Comparison of ENCODE assay signal across 2 fruit fly cellular contexts in genomic region chr4:706847-707246, dm6.
TF ChIP-seq lines count a peak whose summit lies in the region.

No protein-coding gene starts in this region.

- no peak for TF ChIP-seq CTCF in whole organism, embryonic (GFP tag; optimal IDR thresholded peaks at IDR 0.05; lab: Kevin White, UChicago)

TF ChIP-seq in whole organism, embryonic, 481 proteins besides CTCF, POLR2A, EP300 and RAD21:
- TF ChIP-seq amos (GFP tag; IDR thresholded peaks at IDR 0.05; lab: Robert Waterston, UW; ENCODE audit: partially characterized antibody) (peak; percentile 5; the same call in 1 of the 2 replicates), CG14860 (GFP tag; IDR thresholded peaks at IDR 0.05; lab: Robert Waterston, UW; ENCODE audit: partially characterized antibody) (peak; percentile 57), vvl (GFP tag; IDR thresholded peaks at IDR 0.05; lab: Robert Waterston, UW) (no peak), CG6791 (GFP tag; IDR thresholded peaks at IDR 0.05; lab: Robert Waterston, UW; ENCODE audit: partially characterized antibody) (peak; percentile 73; the same call in 2 of the 3 replicates), ase (GFP tag; IDR thresholded peaks at IDR 0.05; lab: Robert Waterston, UW) (no peak), CG16813 (GFP tag; IDR thresholded peaks at IDR 0.05; lab: Robert Waterston, UW; ENCODE audit: partially characterized antibody) (peak; percentile 74), mld (GFP tag; IDR thresholded peaks at IDR 0.05; lab: Robert Waterston, UW; ENCODE audit: partially characterized antibody) (peak; percentile 52; the same call in 1 of the 3 replicates), HLH4C (GFP tag; IDR thresholded peaks at IDR 0.05; lab: Robert Waterston, UW; ENCODE audit: partially characterized antibody) (peak; percentile 66), CG7786 (GFP tag; optimal IDR thresholded peaks at IDR 0.05; lab: Kevin White, UChicago) (no peak), CG6654 (GFP tag; optimal IDR thresholded peaks at IDR 0.05; lab: Kevin White, UChicago) (no peak), CG7963 (GFP tag; IDR thresholded peaks at IDR 0.05; lab: Robert Waterston, UW; ENCODE audit: partially characterized antibody) (peak; percentile 47; the same call in 1 of the 3 replicates), Med (GFP tag; lab: Kevin White, UChicago) (no peak), CG14050 (GFP tag; IDR thresholded peaks at IDR 0.05; lab: Robert Waterston, UW) (no peak)

TF ChIP-seq in whole organism, wandering third instar larva, 38 proteins besides CTCF, POLR2A, EP300 and RAD21:
- no peak for TF ChIP-seq Rel (GFP tag; optimal IDR thresholded peaks at IDR 0.05; lab: Kevin White, UChicago)
- no peak for TF ChIP-seq Rel (tag; optimal IDR thresholded peaks at IDR 0.05; lab: Kevin White, UChicago)
- TF ChIP-seq Dfd (GFP tag; optimal IDR thresholded peaks at IDR 0.05; lab: Kevin White, UChicago): peak; percentile 17
- TF ChIP-seq N (GFP tag; optimal IDR thresholded peaks at IDR 0.05; lab: Kevin White, UChicago): no peak

Comparison
In these comparisons a context has a peak if more than half of its experiments do, and no peak if none do; other contexts are left out.
1. Of the 10 proteins assayed by ChIP-seq in both whole organism, embryonic and whole organism, wandering third instar larva: peak only in whole organism, embryonic: none; only in whole organism, wandering third instar larva: Dfd; in both: none; in neither: 9.